Fruit fly (Drosophila melanogaster) Kc167 (cell line): ENCODE results near the gene Sox21a.

Experiments used
- Myc ChIP-seq: fragments of >200 bp; optimal IDR thresholded peaks from 2 replicates; lab custom pipeline; 2017; ENCODE audit warnings: missing external identifiers
- Sin3A ChIP-seq: fragments of >200 bp; optimal IDR thresholded peaks from 2 replicates; lab custom pipeline; 2018; ENCODE audit warnings: missing external identifiers
- h ChIP-seq: fragments of >200 bp; optimal IDR thresholded peaks from 3 replicates; lab custom pipeline; 2018; ENCODE audit warnings: missing external identifiers
- insv ChIP-seq: fragments of >200 bp; optimal IDR thresholded peaks from 3 replicates; lab custom pipeline; 2018; ENCODE audit warnings: missing external identifiers
- psq ChIP-seq: fragments of >200 bp; optimal IDR thresholded peaks from 2 replicates; lab custom pipeline; 2017; ENCODE audit warnings: missing external identifiers

- TF ChIP-seq Myc (lab: Kevin White, UChicago) (no peak), h (lab: Kevin White, UChicago) (no peak), psq (lab: Kevin White, UChicago) (no peak), insv (no peak), Sin3A (lab: Kevin White, UChicago) (no peak)
Measured at dm6 chr3L:14135496-14135895, 27.6 kb upstream of the Sox21a start.
